Fruit fly (Drosophila melanogaster) whole organism, embryonic: Measurements from ENCODE around the gene CG5445.

Experiments
- B-H1 ChIP-seq: fragments of 200-800 bp; sonication (Bioruptor generic); IDR thresholded peaks from 3 replicates; pipeline ENCODE4 v1.3.6; 2022; ENCODE audit warnings: missing biosample characterization, missing genetic modification characterization
- CG1024 ChIP-seq: fragments of 200-800 bp; sonication (Bioruptor generic); IDR thresholded peaks from 2 replicates; pipeline ENCODE4 v1.3.6; 2022; ENCODE audit warnings: missing biosample characterization, missing genetic modification characterization
- CG10565 ChIP-seq: fragments of 200-800 bp; sonication (Bioruptor generic); optimal IDR thresholded peaks from 3 replicates; lab custom pipeline; 2016; ENCODE audit warnings: missing biosample characterization, mild to moderate bottlenecking, missing genetic modification characterization
- CG11723 ChIP-seq: fragments of 200-800 bp; sonication (Bioruptor generic); optimal IDR thresholded peaks from 2 replicates; lab custom pipeline; 2017; ENCODE audit warnings: missing biosample characterization, mild to moderate bottlenecking, missing genetic modification characterization
- CG14667 ChIP-seq: fragments of 200-800 bp; sonication (Bioruptor generic); IDR thresholded peaks from 2 replicates; pipeline ENCODE4 v1.3.6; 2022; ENCODE audit warnings: missing biosample characterization, missing genetic modification characterization
- CG1529 ChIP-seq: fragments of 200-800 bp; sonication (Bioruptor generic); optimal IDR thresholded peaks from 3 replicates; lab custom pipeline; 2018; ENCODE audit warnings: missing biosample characterization, missing genetic modification characterization
- CG15479 ChIP-seq: fragments of 200-800 bp; sonication (Bioruptor generic); optimal IDR thresholded peaks from 3 replicates; lab custom pipeline; 2019; ENCODE audit warnings: missing biosample characterization, mild to moderate bottlenecking, missing genetic modification characterization, moderate library complexity
- CG15601 ChIP-seq: fragments of 200-800 bp; sonication (Bioruptor generic); optimal IDR thresholded peaks from 3 replicates; lab custom pipeline; 2019; ENCODE audit warnings: missing biosample characterization, mild to moderate bottlenecking, missing genetic modification characterization, moderate library complexity
- CG18011 ChIP-seq: fragments of 200-800 bp; sonication (Bioruptor generic); optimal IDR thresholded peaks from 2 replicates; lab custom pipeline; 2017; ENCODE audit warnings: missing biosample characterization, missing genetic modification characterization, mild to moderate bottlenecking, moderate library complexity, missing genotype
- CG2129 ChIP-seq: fragments of 200-800 bp; sonication (Bioruptor generic); IDR thresholded peaks from 2 replicates; pipeline ENCODE4 v1.3.6; 2022; ENCODE audit warnings: missing biosample characterization, missing genetic modification characterization; ENCODE audit not compliant: partially characterized antibody
- CG2202 ChIP-seq: fragments of 200-800 bp; sonication (Bioruptor generic); optimal IDR thresholded peaks from 2 replicates; lab custom pipeline; 2018; ENCODE audit warnings: missing biosample characterization, mild to moderate bottlenecking, missing genetic modification characterization
- CG30403 ChIP-seq: fragments of 200-800 bp; sonication (Bioruptor generic); optimal IDR thresholded peaks from 3 replicates; lab custom pipeline; 2016; ENCODE audit warnings: missing biosample characterization, missing genetic modification characterization
- CG31224 ChIP-seq: fragments of 200-800 bp; sonication (Bioruptor generic); IDR thresholded peaks from 2 replicates; pipeline ENCODE4 v1.3.6; 2022; ENCODE audit warnings: missing biosample characterization, missing genetic modification characterization
- CG32532 ChIP-seq: fragments of 200-800 bp; sonication (Bioruptor generic); IDR thresholded peaks from 2 replicates; pipeline ENCODE4 v1.3.6; 2022; ENCODE audit warnings: missing biosample characterization, missing genetic modification characterization
- CG3847 ChIP-seq: fragments of 200-800 bp; sonication (Bioruptor generic); IDR thresholded peaks from 2 replicates; pipeline ENCODE4 v1.3.6; 2022; ENCODE audit warnings: missing biosample characterization, missing genetic modification characterization
- CG7839 ChIP-seq: fragments of 200-800 bp; sonication (Bioruptor generic); optimal IDR thresholded peaks from 3 replicates; lab custom pipeline; 2018; ENCODE audit warnings: missing biosample characterization, mild to moderate bottlenecking, missing genetic modification characterization, moderate library complexity
- CG8924 ChIP-seq: fragments of 200-800 bp; optimal IDR thresholded peaks from 3 replicates; lab custom pipeline; 2019; ENCODE audit warnings: missing biosample characterization, mild to moderate bottlenecking, missing genetic modification characterization, moderate library complexity
- CG9609 ChIP-seq: fragments of 200-800 bp; sonication (Bioruptor generic); optimal IDR thresholded peaks from 3 replicates; lab custom pipeline; 2016; ENCODE audit warnings: missing biosample characterization, missing genetic modification characterization
- CoRest ChIP-seq: fragments of 200-800 bp; sonication (Bioruptor generic); optimal IDR thresholded peaks from 3 replicates; lab custom pipeline; 2018; ENCODE audit warnings: missing biosample characterization, mild to moderate bottlenecking, missing genetic modification characterization, moderate library complexity
- CrebB ChIP-seq: fragments of 200-800 bp; sonication (Bioruptor generic); optimal IDR thresholded peaks from 3 replicates; lab custom pipeline; 2018; ENCODE audit warnings: missing biosample characterization, mild to moderate bottlenecking, missing genetic modification characterization
- Dip3 ChIP-seq: fragments of 200-800 bp; sonication (Bioruptor generic); optimal IDR thresholded peaks from 3 replicates; lab custom pipeline; 2016; ENCODE audit warnings: missing biosample characterization, missing genetic modification characterization
- Doc2 ChIP-seq: fragments of 200-800 bp; sonication (Bioruptor generic); IDR thresholded peaks from 2 replicates; pipeline ENCODE4 v1.3.6; 2022; ENCODE audit warnings: missing biosample characterization, missing genetic modification characterization
- Elba2 ChIP-seq: fragments of 200-800 bp; sonication (Bioruptor generic); optimal IDR thresholded peaks from 3 replicates; lab custom pipeline; 2016; ENCODE audit warnings: missing biosample characterization, missing genetic modification characterization
- H2.0 ChIP-seq: fragments of 200-800 bp; sonication (Bioruptor generic); IDR thresholded peaks from 2 replicates; pipeline ENCODE4 v1.3.6; 2022; ENCODE audit warnings: missing biosample characterization, missing genetic modification characterization
- HLH3B ChIP-seq: fragments of 200-800 bp; sonication (Bioruptor generic); IDR thresholded peaks from 2 replicates; pipeline ENCODE4 v1.3.6; 2022; ENCODE audit warnings: missing biosample characterization, missing genetic modification characterization
- Hmr ChIP-seq: fragments of 200-800 bp; sonication (Bioruptor generic); optimal IDR thresholded peaks from 3 replicates; lab custom pipeline; 2017; ENCODE audit warnings: mild to moderate bottlenecking, missing biosample characterization, missing genetic modification reagents, missing genetic modification characterization
- Hr51 ChIP-seq, 2 experiments: fragments of 200-800 bp; sonication (Bioruptor generic); optimal IDR thresholded peaks; 2 replicates in 1 of 2; 3 replicates in 1 of 2; lab custom pipeline; 2016 to 2018; ENCODE audit warnings: missing biosample characterization in 2 of 2, missing genetic modification characterization in 2 of 2, mild to moderate bottlenecking in 1 of 2, moderate library complexity in 1 of 2
- NfI ChIP-seq: fragments of 200-800 bp; sonication (Bioruptor generic); optimal IDR thresholded peaks from 3 replicates; lab custom pipeline; 2018; ENCODE audit warnings: missing biosample characterization, mild to moderate bottlenecking, missing genetic modification characterization, moderate library complexity
- Oaz ChIP-seq: fragments of 200-800 bp; sonication (Bioruptor generic); IDR thresholded peaks from 2 replicates; pipeline ENCODE4 v1.3.6; 2022; ENCODE audit warnings: missing biosample characterization, missing genetic modification characterization
- PHDP ChIP-seq: fragments of 200-800 bp; sonication (Bioruptor generic); optimal IDR thresholded peaks from 3 replicates; lab custom pipeline; 2018; ENCODE audit warnings: missing biosample characterization, mild to moderate bottlenecking, missing genetic modification characterization, moderate library complexity
- Ptx1 ChIP-seq: fragments of 200-800 bp; sonication (Bioruptor generic); IDR thresholded peaks from 2 replicates; pipeline ENCODE4 v1.3.6; 2022; ENCODE audit warnings: missing biosample characterization, missing genetic modification characterization
- Spps ChIP-seq: fragments of 200-800 bp; sonication (Bioruptor generic); optimal IDR thresholded peaks from 2 replicates; lab custom pipeline; 2018; ENCODE audit warnings: missing biosample characterization, mild to moderate bottlenecking, missing genetic modification characterization
- TFAM ChIP-seq: fragments of 200-800 bp; sonication (Bioruptor generic); optimal IDR thresholded peaks from 2 replicates; lab custom pipeline; 2017; ENCODE audit warnings: missing biosample characterization, missing genetic modification characterization, inconsistent platforms
- Tbp ChIP-seq: fragments of >200 bp; optimal IDR thresholded peaks from 2 replicates; lab custom pipeline; 2018; ENCODE audit warnings: missing biosample characterization, missing genetic modification characterization
- Xrp1 ChIP-seq: fragments of 200-800 bp; sonication (Bioruptor generic); IDR thresholded peaks from 2 replicates; pipeline ENCODE4 v1.3.6; 2022; ENCODE audit warnings: missing biosample characterization, missing genetic modification characterization
- cwo ChIP-seq: fragments of 200-800 bp; sonication (Bioruptor generic); optimal IDR thresholded peaks from 3 replicates; lab custom pipeline; 2017; ENCODE audit warnings: missing biosample characterization, missing genetic modification characterization, mild to moderate bottlenecking, moderate library complexity, missing genetic modification reagents
- dimm ChIP-seq: fragments of 200-800 bp; sonication (Bioruptor generic); IDR thresholded peaks from 2 replicates; pipeline ENCODE4 v1.3.6; 2022; ENCODE audit warnings: missing biosample characterization, missing genetic modification characterization
- dmrt11E ChIP-seq: fragments of 200-800 bp; sonication (Bioruptor generic); optimal IDR thresholded peaks from 3 replicates; lab custom pipeline; 2018; ENCODE audit warnings: missing biosample characterization, mild to moderate bottlenecking, missing genetic modification characterization, moderate library complexity
- emc ChIP-seq: fragments of 200-800 bp; sonication (Bioruptor generic); optimal IDR thresholded peaks from 2 replicates; lab custom pipeline; 2016; ENCODE audit warnings: missing biosample characterization, missing genetic modification characterization
- eyg ChIP-seq: fragments of 200-800 bp; sonication (Bioruptor generic); optimal IDR thresholded peaks from 3 replicates; lab custom pipeline; 2016; ENCODE audit warnings: missing biosample characterization, missing genetic modification characterization
- fd96Cb ChIP-seq: fragments of 200-800 bp; sonication (Bioruptor generic); optimal IDR thresholded peaks from 2 replicates; lab custom pipeline; 2018; ENCODE audit warnings: missing biosample characterization, mild to moderate bottlenecking, missing genetic modification characterization, moderate library complexity
- gsb ChIP-seq: fragments of 200-800 bp; sonication (Bioruptor generic); IDR thresholded peaks from 2 replicates; pipeline ENCODE4 v1.3.6; 2022; ENCODE audit warnings: missing biosample characterization, missing genetic modification characterization
- ken ChIP-seq: fragments of 200-800 bp; sonication (Bioruptor generic); IDR thresholded peaks from 3 replicates; pipeline ENCODE4 v1.3.6; 2022; ENCODE audit warnings: missing biosample characterization, missing genetic modification characterization
- lola ChIP-seq, 3 experiments: fragments of >200 bp in 2 of 3; fragments of 200-800 bp in 1 of 3; sonication (Bioruptor generic) in 1 of 3; optimal IDR thresholded peaks; 2 replicates each; lab custom pipeline; 2017 to 2019; ENCODE audit warnings: missing biosample characterization in 3 of 3, missing genetic modification characterization in 3 of 3, mild to moderate bottlenecking in 1 of 3, moderate library complexity in 1 of 3
- lov ChIP-seq, 2 experiments: fragments of 200-800 bp in 1 of 2; fragments of >200 bp in 1 of 2; sonication (Bioruptor generic) in 1 of 2; IDR thresholded peaks in 1 of 2; optimal IDR thresholded peaks in 1 of 2; 2 replicates in 1 of 2; 3 replicates in 1 of 2; pipeline versions ENCODE4 v1.3.6 to Lab custom; 2017 to 2022; ENCODE audit warnings: missing biosample characterization in 1 of 2, missing genetic modification characterization in 1 of 2
- nerfin-1 ChIP-seq: fragments of 200-800 bp; sonication (Bioruptor generic); optimal IDR thresholded peaks from 3 replicates; lab custom pipeline; 2019; ENCODE audit warnings: missing biosample characterization, mild to moderate bottlenecking, missing genetic modification characterization, moderate library complexity
- row ChIP-seq: fragments of 200-800 bp; sonication (Bioruptor generic); IDR thresholded peaks from 3 replicates; pipeline ENCODE4 v1.3.6; 2022; ENCODE audit warnings: missing biosample characterization, missing genetic modification characterization
- run ChIP-seq: fragments of 200-800 bp; sonication (Bioruptor generic); optimal IDR thresholded peaks from 3 replicates; lab custom pipeline; 2018; ENCODE audit warnings: missing biosample characterization, mild to moderate bottlenecking, missing genetic modification characterization
- sug ChIP-seq: fragments of 200-800 bp; optimal IDR thresholded peaks from 2 replicates; lab custom pipeline; 2019; ENCODE audit warnings: missing biosample characterization, mild to moderate bottlenecking, missing genetic modification characterization, moderate library complexity
- ttk ChIP-seq: fragments of 200-800 bp; sonication (Bioruptor generic); IDR thresholded peaks from 2 replicates; pipeline ENCODE4 v2.1.2; 2022; ENCODE audit warnings: missing biosample characterization, missing genetic modification characterization
- zf30C ChIP-seq: fragments of 200-800 bp; sonication (Bioruptor generic); optimal IDR thresholded peaks from 3 replicates; lab custom pipeline; 2018; ENCODE audit warnings: missing biosample characterization, mild to moderate bottlenecking, missing genetic modification characterization

Gene CG5445

dm6 chrX:17334101-17334500 lies 51.8 kb downstream of the CG5445 start (continued):
- TF ChIP-seq CG1529 (GFP tag; lab: Kevin White, UChicago), result no peak
- no peak for TF ChIP-seq CG15601 (tag; lab: Kevin White, UChicago)
- no peak for TF ChIP-seq sug (tag; lab: Kevin White, UChicago)
- no peak for TF ChIP-seq CrebB (tag; lab: Kevin White, UChicago)
- TF ChIP-seq CG9609 (GFP tag; lab: Kevin White, UChicago), result no peak
- TF ChIP-seq lov (optimal IDR thresholded peaks at IDR 0.05; lab: Kevin White, UChicago), result no peak
- no peak for TF ChIP-seq lov (GFP tag; IDR thresholded peaks at IDR 0.05; lab: Robert Waterston, UW)
- TF ChIP-seq eyg (GFP tag; lab: Kevin White, UChicago), result no peak
- TF ChIP-seq dmrt11E (tag; lab: Kevin White, UChicago), result peak; percentile 18
- no peak for TF ChIP-seq CG15479
- TF ChIP-seq CG30403, result no peak
- TF ChIP-seq B-H1 (GFP tag; lab: Robert Waterston, UW), result no peak
- no peak for TF ChIP-seq CG18011 (GFP tag; lab: Kevin White, UChicago)
- no peak for TF ChIP-seq CG1024
- TF ChIP-seq CG2129 (GFP tag; lab: Robert Waterston, UW), result no peak
- peak; percentile 17 for TF ChIP-seq fd96Cb
- no peak for TF ChIP-seq cwo
- TF ChIP-seq ttk (GFP tag; lab: Robert Waterston, UW), result peak; percentile 41
- TF ChIP-seq TFAM (GFP tag; lab: Kevin White, UChicago), result no peak
- TF ChIP-seq run (tag; lab: Kevin White, UChicago), result no peak
- TF ChIP-seq CG7839, result peak; percentile 16
- TF ChIP-seq Hmr (GFP tag; lab: Kevin White, UChicago), result no peak
- no peak for TF ChIP-seq NfI (GFP tag; lab: Kevin White, UChicago)
- no peak for TF ChIP-seq Xrp1 (GFP tag; lab: Robert Waterston, UW)
- no peak for TF ChIP-seq Elba2 (GFP tag; lab: Kevin White, UChicago)
- TF ChIP-seq CG10565 (GFP tag; lab: Kevin White, UChicago), result no peak
- TF ChIP-seq Oaz (GFP tag; lab: Robert Waterston, UW), result no peak
- no peak for TF ChIP-seq gsb (GFP tag; lab: Robert Waterston, UW)
- TF ChIP-seq CG8924 (tag; lab: Kevin White, UChicago), result peak; percentile 3
- TF ChIP-seq CG14667, result no peak
- TF ChIP-seq lola (GFP tag; optimal IDR thresholded peaks at IDR 0.05; lab: Kevin White, UChicago), result peak in 1 of 3 experiments; percentile 5
- TF ChIP-seq row (GFP tag; lab: Robert Waterston, UW), result peak; percentile 30; the same call in 1 of the 3 replicates
- TF ChIP-seq zf30C (GFP tag; lab: Kevin White, UChicago), result no peak
- no peak for TF ChIP-seq Dip3 (GFP tag; lab: Kevin White, UChicago)
- no peak for TF ChIP-seq CG31224 (GFP tag; lab: Robert Waterston, UW)
- no peak for TF ChIP-seq H2.0 (GFP tag; lab: Robert Waterston, UW)
- TF ChIP-seq Spps, result no peak
- TF ChIP-seq CG2202 (tag; lab: Kevin White, UChicago), result no peak
- no peak for TF ChIP-seq PHDP (tag; lab: Kevin White, UChicago)
- TF ChIP-seq Tbp (GFP tag; lab: Kevin White, UChicago), result no peak
- no peak for TF ChIP-seq CG3847 (GFP tag; lab: Robert Waterston, UW)
- TF ChIP-seq CoRest (tag; lab: Kevin White, UChicago), result peak; percentile 26
- no peak for TF ChIP-seq CG32532 (GFP tag; lab: Robert Waterston, UW)
- TF ChIP-seq Doc2 (GFP tag; lab: Robert Waterston, UW), result no peak
- no peak for TF ChIP-seq HLH3B (GFP tag; lab: Robert Waterston, UW)
- no peak for TF ChIP-seq CG11723 (GFP tag; lab: Kevin White, UChicago)
- peak in 1 of 2 experiments; percentile 28 for TF ChIP-seq Hr51 (GFP tag; optimal IDR thresholded peaks at IDR 0.05; lab: Kevin White, UChicago)
- TF ChIP-seq Ptx1 (GFP tag; lab: Robert Waterston, UW), result no peak
- no peak for TF ChIP-seq nerfin-1 (tag; lab: Kevin White, UChicago)
- no peak for TF ChIP-seq ken
- no peak for TF ChIP-seq emc (GFP tag; lab: Kevin White, UChicago)
- TF ChIP-seq dimm (GFP tag; lab: Robert Waterston, UW), result no peak
